Fruit fly (Drosophila melanogaster) whole organism, embryonic: Measurements from ENCODE around the gene CG3198.

Source experiments
- B-H1 ChIP-seq: fragments of 200-800 bp; sonication (Bioruptor generic); IDR thresholded peaks from 3 replicates; pipeline ENCODE4 v1.3.6; 2022; ENCODE audit warnings: missing biosample characterization, missing genetic modification characterization
- CG1024 ChIP-seq: fragments of 200-800 bp; sonication (Bioruptor generic); IDR thresholded peaks from 2 replicates; pipeline ENCODE4 v1.3.6; 2022; ENCODE audit warnings: missing biosample characterization, missing genetic modification characterization
- CG10431 ChIP-seq: fragments of 200-800 bp; sonication (Bioruptor generic); optimal IDR thresholded peaks from 3 replicates; lab custom pipeline; 2018; ENCODE audit warnings: missing biosample characterization, mild to moderate bottlenecking, missing genetic modification characterization
- CG11085 ChIP-seq: fragments of 200-800 bp; sonication (Bioruptor generic); IDR thresholded peaks from 2 replicates; pipeline ENCODE4 v1.3.6; 2022; ENCODE audit warnings: missing biosample characterization, missing genetic modification characterization
- CG11398 ChIP-seq: fragments of 200-800 bp; sonication (Bioruptor generic); optimal IDR thresholded peaks from 2 replicates; lab custom pipeline; 2016; ENCODE audit warnings: missing biosample characterization, missing genetic modification characterization
- CG12391 ChIP-seq: fragments of 200-800 bp; sonication (Bioruptor generic); optimal IDR thresholded peaks from 3 replicates; lab custom pipeline; 2018; ENCODE audit warnings: missing biosample characterization, mild to moderate bottlenecking, missing genetic modification characterization, moderate library complexity
- CG13775 ChIP-seq: fragments of 200-800 bp; sonication (Bioruptor generic); optimal IDR thresholded peaks from 3 replicates; lab custom pipeline; 2017; ENCODE audit warnings: missing biosample characterization, mild to moderate bottlenecking, missing genetic modification characterization
- CG1529 ChIP-seq: fragments of 200-800 bp; sonication (Bioruptor generic); optimal IDR thresholded peaks from 3 replicates; lab custom pipeline; 2018; ENCODE audit warnings: missing biosample characterization, missing genetic modification characterization
- CG1602 ChIP-seq: fragments of 200-800 bp; sonication (Bioruptor generic); optimal IDR thresholded peaks from 3 replicates; lab custom pipeline; 2016; ENCODE audit warnings: missing biosample characterization, missing genetic modification characterization
- CG1647 ChIP-seq: fragments of 200-800 bp; sonication (Bioruptor generic); optimal IDR thresholded peaks from 3 replicates; lab custom pipeline; 2016; ENCODE audit warnings: missing biosample characterization, missing genetic modification characterization
- CG17186 ChIP-seq: fragments of 200-800 bp; sonication (Bioruptor generic); optimal IDR thresholded peaks from 3 replicates; lab custom pipeline; 2017; ENCODE audit warnings: missing biosample characterization, missing genetic modification reagents, missing genetic modification characterization
- CG17385 ChIP-seq: fragments of 200-800 bp; sonication (Bioruptor generic); optimal IDR thresholded peaks from 3 replicates; lab custom pipeline; 2018; ENCODE audit warnings: missing biosample characterization, mild to moderate bottlenecking, missing genetic modification characterization
- CG17802 ChIP-seq: fragments of 200-800 bp; sonication (Bioruptor generic); optimal IDR thresholded peaks from 2 replicates; lab custom pipeline; 2018; ENCODE audit warnings: missing biosample characterization, mild to moderate bottlenecking, missing genetic modification characterization, moderate library complexity
- CG2889 ChIP-seq: fragments of 200-800 bp; sonication (Bioruptor generic); IDR thresholded peaks from 3 replicates; pipeline ENCODE4 v1.3.6; 2022; ENCODE audit warnings: missing biosample characterization, missing genetic modification characterization
- CG3065 ChIP-seq: fragments of 200-800 bp; sonication (Bioruptor generic); optimal IDR thresholded peaks from 2 replicates; lab custom pipeline; 2016; ENCODE audit warnings: missing biosample characterization, missing genetic modification characterization
- CG32767 ChIP-seq: fragments of 200-800 bp; sonication (Bioruptor generic); IDR thresholded peaks from 2 replicates; pipeline ENCODE4 v1.3.6; 2022; ENCODE audit warnings: missing biosample characterization, missing genetic modification characterization
- CG4424 ChIP-seq: fragments of 200-800 bp; sonication (Bioruptor generic); optimal IDR thresholded peaks from 3 replicates; lab custom pipeline; 2016; ENCODE audit warnings: missing biosample characterization, missing genetic modification characterization
- CG4707 ChIP-seq: fragments of 200-800 bp; sonication (Bioruptor generic); optimal IDR thresholded peaks from 2 replicates; lab custom pipeline; 2018; ENCODE audit warnings: missing biosample characterization, mild to moderate bottlenecking, missing genetic modification characterization, moderate library complexity
- CG6254 ChIP-seq: fragments of 200-800 bp; sonication (Bioruptor generic); optimal IDR thresholded peaks from 3 replicates; lab custom pipeline; 2017; ENCODE audit warnings: mild to moderate bottlenecking, missing biosample characterization, missing genetic modification reagents, missing genetic modification characterization
- CG8290 ChIP-seq, 3 experiments: fragments of 200-800 bp; sonication (Bioruptor generic); optimal IDR thresholded peaks; 2 replicates each; lab custom pipeline; 2016 to 2019; ENCODE audit warnings: missing biosample characterization in 3 of 3, missing genetic modification characterization in 3 of 3, mild to moderate bottlenecking in 2 of 3, moderate library complexity in 1 of 3
- Camta ChIP-seq: fragments of 200-800 bp; sonication (Bioruptor generic); optimal IDR thresholded peaks from 2 replicates; lab custom pipeline; 2016; ENCODE audit warnings: missing biosample characterization, missing genetic modification characterization
- D19B ChIP-seq: fragments of 200-800 bp; sonication (Bioruptor generic); optimal IDR thresholded peaks from 2 replicates; lab custom pipeline; 2017; ENCODE audit warnings: missing biosample characterization, mild to moderate bottlenecking, missing genetic modification characterization
- E2f1 ChIP-seq: fragments of 200-800 bp; sonication (Bioruptor generic); IDR thresholded peaks from 2 replicates; pipeline ENCODE4 v1.3.6; 2022; ENCODE audit warnings: missing biosample characterization, missing genetic modification characterization
- HLH4C ChIP-seq: fragments of 200-800 bp; sonication (Bioruptor generic); IDR thresholded peaks from 3 replicates; pipeline ENCODE4 v1.3.6; 2022; ENCODE audit warnings: missing biosample characterization, missing genetic modification characterization; ENCODE audit not compliant: partially characterized antibody
- Hr39 ChIP-seq: fragments of >200 bp; optimal IDR thresholded peaks from 2 replicates; lab custom pipeline; 2017
- Hsf ChIP-seq: fragments of 200-800 bp; sonication (Bioruptor generic); optimal IDR thresholded peaks from 3 replicates; lab custom pipeline; 2016; ENCODE audit warnings: missing biosample characterization, missing genetic modification characterization
- Myb ChIP-seq: fragments of 200-800 bp; sonication (Bioruptor generic); optimal IDR thresholded peaks from 2 replicates; lab custom pipeline; 2016; ENCODE audit warnings: missing biosample characterization, missing genetic modification characterization
- NFAT ChIP-seq: fragments of 200-800 bp; sonication (Bioruptor generic); IDR thresholded peaks from 2 replicates; pipeline ENCODE4 v1.3.6; 2022; ENCODE audit warnings: missing biosample characterization, missing genetic modification characterization
- Nf-YC ChIP-seq: fragments of 200-800 bp; optimal IDR thresholded peaks from 3 replicates; lab custom pipeline; 2019; ENCODE audit warnings: missing biosample characterization, mild to moderate bottlenecking, missing genetic modification characterization, moderate library complexity
- Rfx ChIP-seq: fragments of 200-800 bp; sonication (Bioruptor generic); IDR thresholded peaks from 2 replicates; pipeline ENCODE4 v1.3.6; 2022; ENCODE audit warnings: missing biosample characterization, missing genetic modification characterization
- Six4 ChIP-seq: fragments of 200-800 bp; sonication (Bioruptor generic); optimal IDR thresholded peaks from 2 replicates; lab custom pipeline; 2016; ENCODE audit warnings: missing biosample characterization, missing genetic modification characterization
- Usf ChIP-seq: fragments of 200-800 bp; sonication (Bioruptor generic); optimal IDR thresholded peaks from 2 replicates; lab custom pipeline; 2017; ENCODE audit warnings: missing genotype, missing biosample characterization, missing genetic modification characterization
- YL-1 ChIP-seq: fragments of 200-800 bp; sonication (Bioruptor generic); optimal IDR thresholded peaks from 3 replicates; lab custom pipeline; 2017; ENCODE audit warnings: missing biosample characterization, mild to moderate bottlenecking, missing genetic modification characterization
- cg ChIP-seq: fragments of 200-800 bp; sonication (Bioruptor generic); optimal IDR thresholded peaks from 3 replicates; lab custom pipeline; 2019; ENCODE audit warnings: missing biosample characterization, mild to moderate bottlenecking, missing genetic modification characterization, moderate library complexity
- danr ChIP-seq: fragments of 200-800 bp; sonication (Bioruptor generic); IDR thresholded peaks from 2 replicates; pipeline ENCODE4 v1.3.6; 2022; ENCODE audit warnings: missing biosample characterization, missing genetic modification characterization
- dmrt99B ChIP-seq: fragments of 200-800 bp; sonication (Bioruptor generic); optimal IDR thresholded peaks from 2 replicates; lab custom pipeline; 2018; ENCODE audit warnings: missing biosample characterization, mild to moderate bottlenecking, missing genetic modification characterization, moderate library complexity
- ems ChIP-seq: fragments of 200-800 bp; sonication (Bioruptor generic); optimal IDR thresholded peaks from 3 replicates; lab custom pipeline; 2016; ENCODE audit warnings: missing biosample characterization, missing genetic modification characterization
- fru ChIP-seq: fragments of >200 bp; optimal IDR thresholded peaks from 2 replicates; lab custom pipeline; 2017
- gcm2 ChIP-seq: fragments of 200-800 bp; sonication (Bioruptor generic); optimal IDR thresholded peaks from 2 replicates; lab custom pipeline; 2016; ENCODE audit warnings: missing biosample characterization, missing genetic modification characterization
- gfzf ChIP-seq: fragments of 200-800 bp; sonication (Bioruptor generic); optimal IDR thresholded peaks from 2 replicates; lab custom pipeline; 2016; ENCODE audit warnings: missing biosample characterization, mild to moderate bottlenecking, missing genetic modification characterization, moderate library complexity
- hb ChIP-seq: fragments of 200-800 bp; sonication (Bioruptor generic); IDR thresholded peaks from 3 replicates; pipeline ENCODE4 v1.3.6; 2022; ENCODE audit warnings: missing biosample characterization, missing genetic modification characterization; ENCODE audit not compliant: partially characterized antibody
- insv ChIP-seq, 2 experiments: fragments of 200-800 bp; sonication (Bioruptor generic); optimal IDR thresholded peaks; 3 replicates each; lab custom pipeline; 2016 to 2018; ENCODE audit warnings: missing biosample characterization in 2 of 2, missing genetic modification characterization in 2 of 2
- kay ChIP-seq: fragments of 200-800 bp; sonication (Bioruptor generic); optimal IDR thresholded peaks from 2 replicates; lab custom pipeline; 2016; ENCODE audit warnings: missing biosample characterization, missing genetic modification characterization
- ken ChIP-seq: fragments of 200-800 bp; sonication (Bioruptor generic); IDR thresholded peaks from 3 replicates; pipeline ENCODE4 v1.3.6; 2022; ENCODE audit warnings: missing biosample characterization, missing genetic modification characterization
- otp ChIP-seq: fragments of 200-800 bp; sonication (Bioruptor generic); IDR thresholded peaks from 3 replicates; pipeline ENCODE4, ENCODE4 v1.3.6; 2022; ENCODE audit warnings: missing biosample characterization, missing genetic modification characterization
- p53 ChIP-seq: fragments of 200-800 bp; sonication (Bioruptor generic); optimal IDR thresholded peaks from 2 replicates; lab custom pipeline; 2016; ENCODE audit warnings: missing biosample characterization, missing genetic modification characterization
- rib ChIP-seq: fragments of 200-800 bp; sonication (Bioruptor generic); IDR thresholded peaks from 2 replicates; pipeline ENCODE4 v1.3.6; 2022; ENCODE audit warnings: missing biosample characterization, missing genetic modification characterization
- salm ChIP-seq: fragments of 200-800 bp; sonication (Bioruptor generic); optimal IDR thresholded peaks from 2 replicates; lab custom pipeline; 2018; ENCODE audit warnings: missing biosample characterization, mild to moderate bottlenecking, missing genetic modification characterization
- sim ChIP-seq: fragments of 200-800 bp; sonication (Bioruptor generic); IDR thresholded peaks from 2 replicates; pipeline ENCODE4 v1.3.6; 2022; ENCODE audit warnings: missing biosample characterization, missing genetic modification characterization
- slp2 ChIP-seq: fragments of 200-800 bp; sonication (Bioruptor generic); optimal IDR thresholded peaks from 2 replicates; lab custom pipeline; 2016; ENCODE audit warnings: missing biosample characterization, missing genetic modification characterization
- sna ChIP-seq: fragments of 200-800 bp; sonication (Bioruptor generic); IDR thresholded peaks from 2 replicates; pipeline ENCODE4 v1.3.6; 2022; ENCODE audit warnings: missing biosample characterization, missing genetic modification characterization; ENCODE audit not compliant: partially characterized antibody
- wek ChIP-seq: fragments of 200-800 bp; sonication (Bioruptor generic); optimal IDR thresholded peaks from 3 replicates; lab custom pipeline; 2018; ENCODE audit warnings: missing biosample characterization, mild to moderate bottlenecking, missing genetic modification characterization, moderate library complexity

Gene CG3198

DNA sequence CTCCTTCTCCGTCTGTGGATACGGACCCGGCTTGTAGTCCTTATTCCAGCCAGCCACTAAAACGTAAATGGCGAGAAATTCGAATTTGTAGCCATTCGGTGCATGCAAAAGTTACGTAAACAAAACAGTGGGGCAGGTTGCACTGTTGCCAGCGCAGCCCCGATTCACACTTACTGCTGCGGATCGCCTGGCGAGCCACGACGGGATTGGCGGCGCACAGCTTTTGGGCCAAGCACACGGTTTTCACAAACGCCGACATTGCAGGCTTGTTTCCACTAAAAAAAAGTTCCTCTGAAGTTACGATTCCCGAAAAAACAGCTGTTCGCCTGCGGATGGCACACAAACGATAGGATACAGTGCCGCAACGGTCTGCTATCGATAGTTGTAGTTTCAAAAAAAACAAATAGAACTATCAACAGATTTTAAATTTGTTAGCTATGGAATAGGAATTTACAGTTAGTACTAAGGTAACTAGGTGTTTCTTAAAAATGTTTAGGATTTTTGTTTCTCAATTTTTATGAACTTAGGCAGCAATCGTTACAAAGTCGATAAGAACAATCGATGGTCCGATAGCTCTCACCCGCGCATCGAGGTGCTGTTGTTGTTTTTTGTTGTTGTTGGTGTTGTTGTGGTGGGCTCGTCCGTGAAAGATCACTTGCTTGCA is 4.2 kb upstream of the CG3198 start, which contains the start of gene Fum1 (continued):
- no peak; the same call in 1 of the 2 replicates for TF ChIP-seq Rfx
- TF ChIP-seq Camta (GFP tag; lab: Kevin White, UChicago) = no peak
- no peak for TF ChIP-seq CG1529 (GFP tag; lab: Kevin White, UChicago)
- no peak for TF ChIP-seq slp2 (GFP tag; lab: Kevin White, UChicago)
- TF ChIP-seq fru (lab: Kevin White, UChicago) = no peak
- peak; percentile 51 for TF ChIP-seq CG12391 (tag; lab: Kevin White, UChicago)
- peak; percentile 95 for TF ChIP-seq sna
- peak; percentile 45 for TF ChIP-seq Nf-YC (tag; lab: Kevin White, UChicago)
- peak; percentile 41 for TF ChIP-seq CG17186 (GFP tag; lab: Kevin White, UChicago)
- TF ChIP-seq otp (GFP tag; lab: Robert Waterston, UW) = no peak
- no peak for TF ChIP-seq CG6254 (GFP tag; lab: Kevin White, UChicago)
- TF ChIP-seq gfzf (GFP tag; lab: Kevin White, UChicago) = peak; percentile 31
- TF ChIP-seq salm (tag; lab: Kevin White, UChicago) = no peak
- TF ChIP-seq CG3065 (GFP tag; lab: Kevin White, UChicago) = no peak
- peak; percentile 4 for TF ChIP-seq CG4424
- no peak for TF ChIP-seq gcm2
- TF ChIP-seq CG13775 (GFP tag; lab: Kevin White, UChicago) = no peak
- TF ChIP-seq Myb (GFP tag; lab: Kevin White, UChicago) = peak; percentile 33
- TF ChIP-seq CG10431 (GFP tag; lab: Kevin White, UChicago) = no peak
- no peak for TF ChIP-seq ken (GFP tag; lab: Robert Waterston, UW)
- TF ChIP-seq Hr39 (lab: Kevin White, UChicago) = no peak
- no peak for TF ChIP-seq Six4 (GFP tag; lab: Kevin White, UChicago)
- peak; percentile 29 for TF ChIP-seq YL-1 (GFP tag; lab: Kevin White, UChicago)
- no peak for TF ChIP-seq CG11398 (GFP tag; lab: Kevin White, UChicago)
- TF ChIP-seq B-H1 (GFP tag; lab: Robert Waterston, UW) = no peak
- no peak for TF ChIP-seq wek
- peak; percentile 78; the same call in 2 of the 3 replicates for TF ChIP-seq hb (GFP tag; lab: Robert Waterston, UW)
- no peak for TF ChIP-seq p53 (GFP tag; lab: Kevin White, UChicago)
- no peak for TF ChIP-seq CG17385 (GFP tag; lab: Kevin White, UChicago)
- peak; percentile 36 for TF ChIP-seq CG8290 (GFP tag; optimal IDR thresholded peaks at IDR 0.05; lab: Kevin White, UChicago)
- TF ChIP-seq CG8290 (tag; optimal IDR thresholded peaks at IDR 0.05; lab: Kevin White, UChicago) = no peak
- no peak for TF ChIP-seq CG32767 (GFP tag; lab: Robert Waterston, UW)
- no peak for TF ChIP-seq kay (GFP tag; lab: Kevin White, UChicago)
- no peak for TF ChIP-seq dmrt99B (tag; lab: Kevin White, UChicago)
- no peak for TF ChIP-seq ems (GFP tag; lab: Kevin White, UChicago)
- TF ChIP-seq HLH4C (GFP tag; lab: Robert Waterston, UW) = peak; percentile 92
- TF ChIP-seq E2f1 (GFP tag; lab: Robert Waterston, UW) = no peak
- no peak for TF ChIP-seq CG17802 (tag; lab: Kevin White, UChicago)
- TF ChIP-seq CG2889 (GFP tag; lab: Robert Waterston, UW) = no peak
- TF ChIP-seq Usf (GFP tag; lab: Kevin White, UChicago) = no peak
- no peak for TF ChIP-seq NFAT (GFP tag; lab: Robert Waterston, UW)
- no peak for TF ChIP-seq rib (GFP tag; lab: Robert Waterston, UW)
- TF ChIP-seq Hsf (GFP tag; lab: Kevin White, UChicago) = no peak
- no peak for TF ChIP-seq CG1024 (GFP tag; lab: Robert Waterston, UW)
- no peak for TF ChIP-seq CG1647 (GFP tag; lab: Kevin White, UChicago)
- TF ChIP-seq CG4707 (GFP tag; lab: Kevin White, UChicago) = no peak
- no peak for TF ChIP-seq danr (GFP tag; lab: Robert Waterston, UW)
- TF ChIP-seq sim = no peak
- no peak for TF ChIP-seq cg (GFP tag; lab: Kevin White, UChicago)
- no peak for TF ChIP-seq D19B (GFP tag; lab: Kevin White, UChicago)
- no peak for TF ChIP-seq CG1602 (GFP tag; lab: Kevin White, UChicago)
- no peak for TF ChIP-seq CG11085 (GFP tag; lab: Robert Waterston, UW)
- TF ChIP-seq insv (GFP tag; optimal IDR thresholded peaks at IDR 0.05; lab: Kevin White, UChicago) = no peak
